Worm (Caenorhabditis elegans) whole organism, early embryonic: ENCODE measurements around the gene K02E7.11.
"Not testable (repeated sequence)": the region's sequence is repeated elsewhere in the genome, so short reads cannot be mapped to it uniquely, and the experiment has no call there.

Source experiments
- B0310.2 ChIP-seq: sonication (generic microtip); optimal IDR thresholded peaks from 2 replicates; lab custom pipeline; 2016; ENCODE audit warnings: mild to moderate bottlenecking, missing genetic modification characterization, missing compliant biosample characterization
- F13C5.2 ChIP-seq: sonication (generic microtip); optimal IDR thresholded peaks from 2 replicates; lab custom pipeline; 2017; ENCODE audit warnings: mild to moderate bottlenecking, missing genetic modification characterization, inconsistent platforms, missing compliant biosample characterization
- aly-1 ChIP-seq: sonication (generic microtip); optimal IDR thresholded peaks from 2 replicates; lab custom pipeline; 2016; ENCODE audit warnings: missing genetic modification characterization, missing compliant biosample characterization
- ama-1 ChIP-seq: fragments of 150-350 bp; optimal IDR thresholded peaks from 2 replicates; lab custom pipeline; 2014
- ceh-13 ChIP-seq: fragments of 200-800 bp; sonication (Bioruptor generic); optimal IDR thresholded peaks from 2 replicates; lab custom pipeline; 2018; ENCODE audit warnings: mild to moderate bottlenecking, missing genetic modification characterization, missing compliant biosample characterization
- ceh-36 ChIP-seq: sonication (generic microtip); optimal IDR thresholded peaks from 2 replicates; lab custom pipeline; 2016; ENCODE audit warnings: missing genetic modification characterization, inconsistent platforms, missing compliant biosample characterization
- ets-7 ChIP-seq: sonication (generic microtip); optimal IDR thresholded peaks from 2 replicates; lab custom pipeline; 2016; ENCODE audit warnings: missing genotype, missing genetic modification characterization, missing compliant biosample characterization
- flt-1 ChIP-seq: fragments of 200-800 bp; sonication (Bioruptor generic); IDR thresholded peaks from 2 replicates; pipeline ENCODE4 v1.3.6; 2022; ENCODE audit warnings: missing genetic modification characterization, missing compliant biosample characterization
- hmbx-1 ChIP-seq: sonication (generic microtip); optimal IDR thresholded peaks from 2 replicates; lab custom pipeline; 2016; ENCODE audit warnings: mild to moderate bottlenecking, missing genetic modification characterization, missing compliant biosample characterization
- hmg-4 ChIP-seq: fragments of 200-800 bp; sonication (Bioruptor generic); optimal IDR thresholded peaks from 2 replicates; lab custom pipeline; 2018; ENCODE audit warnings: mild to moderate bottlenecking, missing genetic modification characterization, missing compliant biosample characterization
- hnd-1 ChIP-seq: sonication (generic microtip); optimal IDR thresholded peaks from 2 replicates; lab custom pipeline; 2016; ENCODE audit warnings: missing genetic modification characterization, missing compliant biosample characterization
- pes-1 ChIP-seq: fragments of 200-800 bp; sonication (Bioruptor generic); IDR thresholded peaks from 2 replicates; pipeline ENCODE4 v1.3.6; 2022; ENCODE audit warnings: missing genetic modification reagents, missing genetic modification characterization, missing compliant biosample characterization
- scrt-1 ChIP-seq: fragments of 200-800 bp; sonication (Bioruptor generic); IDR thresholded peaks from 2 replicates; pipeline ENCODE4 v1.3.6; 2022; ENCODE audit warnings: missing genetic modification characterization, missing compliant biosample characterization
- sea-1 ChIP-seq: fragments of 200-800 bp; sonication (Bioruptor generic); conservative IDR thresholded peaks from 2 replicates; pipeline ENCODE4 v1.3.6; 2022; ENCODE audit warnings: missing genetic modification characterization, missing compliant biosample characterization
- tbx-11 ChIP-seq: fragments of 200-800 bp; sonication (Bioruptor generic); IDR thresholded peaks from 2 replicates; pipeline ENCODE4 v1.3.6; 2022; ENCODE audit warnings: missing genetic modification characterization, missing compliant biosample characterization
- tbx-37 ChIP-seq: fragments of 200-800 bp; sonication (Bioruptor generic); conservative IDR thresholded peaks from 2 replicates; pipeline ENCODE4 v1.3.6; 2022; ENCODE audit warnings: missing genetic modification reagents, missing genetic modification characterization, missing compliant biosample characterization
- tra-4 ChIP-seq: sonication (generic microtip); optimal IDR thresholded peaks from 2 replicates; lab custom pipeline; 2017; ENCODE audit warnings: missing genetic modification characterization, missing compliant biosample characterization

Gene K02E7.11

ce11 chrII:1072106-1072505 lies 3.2 kb downstream of the K02E7.11 start, which contains the start of gene K02E7.4:
Gene K02E7.4 (plus strand): TSS chrII:1072406.
- TF ChIP-seq tra-4 (tag; lab: Kevin White, UChicago): no peak
- no peak for TF ChIP-seq tbx-37
- no peak for TF ChIP-seq scrt-1 (GFP tag; lab: Robert Waterston, UW)
- TF ChIP-seq hmg-4: no peak
- no peak for TF ChIP-seq hnd-1 (tag; lab: Kevin White, UChicago)
- no peak for TF ChIP-seq flt-1 (GFP tag; lab: Robert Waterston, UW)
- TF ChIP-seq ceh-36 (tag; lab: Kevin White, UChicago): no peak
- TF ChIP-seq ceh-13 (GFP tag; lab: Kevin White, UChicago): no peak
- no peak for TF ChIP-seq aly-1
- TF ChIP-seq hmbx-1: no peak
- TF ChIP-seq tbx-11 (GFP tag; lab: Robert Waterston, UW): no peak
- no peak for TF ChIP-seq sea-1 (GFP tag; lab: Robert Waterston, UW)
- no peak for TF ChIP-seq ama-1
- TF ChIP-seq F13C5.2 (tag; lab: Kevin White, UChicago): no peak
- TF ChIP-seq ets-7 (tag; lab: Kevin White, UChicago): no peak
- TF ChIP-seq B0310.2 (tag; lab: Kevin White, UChicago): no peak
- TF ChIP-seq pes-1: no peak

- TF ChIP-seq hnd-1 (tag; lab: Kevin White, UChicago) (no peak), tbx-11 (GFP tag; lab: Robert Waterston, UW) (no peak), sea-1 (GFP tag; lab: Robert Waterston, UW) (no peak), ets-7 (tag; lab: Kevin White, UChicago) (no peak), flt-1 (GFP tag; lab: Robert Waterston, UW) (no peak), pes-1 (no peak), hmg-4 (no peak), ama-1 (no peak), F13C5.2 (tag; lab: Kevin White, UChicago) (no peak)
These were observed 3.9 kb downstream of the K02E7.11 start for ce11 chrII:1071432-1071831.

ce11 chrII:1070875-1071274 lies 4.4 kb downstream of the K02E7.11 start, which contains the start of gene K02E7.12:
Gene K02E7.12 (plus strand): TSS chrII:1071175.
- TF ChIP-seq tra-4 (tag; lab: Kevin White, UChicago) (no peak), ceh-36 (tag; lab: Kevin White, UChicago) (no peak), pes-1 (no peak), tbx-11 (GFP tag; lab: Robert Waterston, UW) (no peak), aly-1 (no peak), ets-7 (tag; lab: Kevin White, UChicago) (no peak), ceh-13 (GFP tag; lab: Kevin White, UChicago) (no peak), ama-1 (no peak), hmg-4 (no peak), hmbx-1 (no peak), F13C5.2 (tag; lab: Kevin White, UChicago) (no peak), B0310.2 (tag; lab: Kevin White, UChicago) (no peak), scrt-1 (GFP tag; lab: Robert Waterston, UW) (no peak), flt-1 (GFP tag; lab: Robert Waterston, UW) (no peak), hnd-1 (tag; lab: Kevin White, UChicago) (no peak), tbx-37 (no peak), sea-1 (GFP tag; lab: Robert Waterston, UW) (no peak)

ce11 chrII:1066907-1067306 lies 8.4 kb downstream of the K02E7.11 start, which contains the start of gene K02E7.10:
Gene K02E7.10 (minus strand): TSS chrII:1067007.
- TF ChIP-seq scrt-1 (GFP tag; lab: Robert Waterston, UW) (no peak), flt-1 (GFP tag; lab: Robert Waterston, UW) (no peak), tbx-37 (no peak), tra-4 (tag; lab: Kevin White, UChicago) (no peak), aly-1 (no peak), hnd-1 (tag; lab: Kevin White, UChicago) (no peak), pes-1 (no peak), sea-1 (GFP tag; lab: Robert Waterston, UW) (no peak), ama-1 (no peak), hmg-4 (no peak), ceh-36 (tag; lab: Kevin White, UChicago) (no peak), F13C5.2 (tag; lab: Kevin White, UChicago) (no peak), ets-7 (tag; lab: Kevin White, UChicago) (no peak), ceh-13 (GFP tag; lab: Kevin White, UChicago) (no peak)

ce11 chrII:1063926-1064325 lies 11.4 kb downstream of the K02E7.11 start:
- TF ChIP-seq ama-1 (no peak), sea-1 (GFP tag; lab: Robert Waterston, UW) (no peak), B0310.2 (tag; lab: Kevin White, UChicago) (no peak), ets-7 (tag; lab: Kevin White, UChicago) (no peak), flt-1 (GFP tag; lab: Robert Waterston, UW) (no peak), hnd-1 (tag; lab: Kevin White, UChicago) (no peak), hmg-4 (no peak), ceh-13 (GFP tag; lab: Kevin White, UChicago) (no peak), tbx-37 (no peak), ceh-36 (tag; lab: Kevin White, UChicago) (no peak), scrt-1 (GFP tag; lab: Robert Waterston, UW) (no peak), aly-1 (no peak)

ce11 chrII:1060702-1061101 lies 14.6 kb downstream of the K02E7.11 start, which contains the start of gene btb-10:
Gene btb-10 (minus strand): TSS chrII:1060802.
- TF ChIP-seq tra-4 (tag; lab: Kevin White, UChicago); sea-1 (GFP tag; lab: Robert Waterston, UW); hnd-1 (tag; lab: Kevin White, UChicago): not testable (repeated sequence)

- no peak for TF ChIP-seq pes-1
- no peak for TF ChIP-seq tbx-37
- TF ChIP-seq aly-1: no peak
- TF ChIP-seq tra-4 (tag; lab: Kevin White, UChicago): no peak
- TF ChIP-seq hnd-1 (tag; lab: Kevin White, UChicago): no peak
- TF ChIP-seq ceh-36 (tag; lab: Kevin White, UChicago): no peak
- TF ChIP-seq ets-7 (tag; lab: Kevin White, UChicago): no peak
- no peak for TF ChIP-seq hmg-4
- TF ChIP-seq scrt-1 (GFP tag; lab: Robert Waterston, UW): no peak
These were observed 18.5 kb downstream of the K02E7.11 start for ce11 chrII:1056844-1057243.
